Fruit fly (Drosophila melanogaster): ENCODE data around the gene Rab9D.

Gene Rab9D

DNA sequence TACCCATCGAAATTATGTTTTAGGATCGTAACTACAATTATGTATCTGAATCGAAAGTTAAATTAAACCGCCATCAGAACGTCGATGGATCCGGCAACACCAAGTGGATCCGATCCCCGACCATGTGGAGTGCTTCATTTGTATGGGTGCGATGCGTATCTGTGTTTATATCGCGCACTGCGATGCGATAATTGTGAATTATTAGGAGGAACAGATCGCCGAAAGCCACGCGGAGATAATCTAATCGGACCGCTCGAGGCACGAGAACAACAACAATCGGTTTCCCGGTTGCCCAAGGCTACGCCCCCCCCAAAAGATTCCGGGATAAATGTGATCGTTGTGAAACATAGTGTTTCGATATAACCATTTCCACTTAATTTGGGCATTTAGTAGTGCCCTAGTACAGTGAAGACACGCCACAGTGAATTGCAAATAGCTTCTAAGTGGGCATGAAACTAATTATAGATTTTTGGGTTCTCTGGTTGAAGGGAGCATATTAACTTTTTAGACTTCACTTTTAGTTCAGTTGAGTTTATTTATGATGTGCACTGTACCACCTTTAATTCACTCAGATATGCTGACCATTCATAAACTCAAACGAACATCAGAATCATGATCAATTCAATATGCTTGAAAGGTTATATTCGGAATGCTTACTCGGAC is 11.5 kb downstream of the Rab9D start (continued):
- TF ChIP-seq CG10631 (GFP tag; optimal IDR thresholded peaks at IDR 0.05) (no peak), cyc (GFP tag; optimal IDR thresholded peaks at IDR 0.05) (no peak), Hr39 (GFP tag; optimal IDR thresholded peaks at IDR 0.05) (peak; percentile 54), CG11762 (GFP tag; optimal IDR thresholded peaks at IDR 0.05; ENCODE audit: insufficient read depth) (no peak), CG8632 (GFP tag; optimal IDR thresholded peaks at IDR 0.05) (no peak), CG31627 (GFP tag; optimal IDR thresholded peaks at IDR 0.05) (peak; percentile 36), Lpt (GFP tag; optimal IDR thresholded peaks at IDR 0.05) (no peak), Blimp-1 (GFP tag; optimal IDR thresholded peaks at IDR 0.05) (no peak), CG15336 (GFP tag; IDR thresholded peaks at IDR 0.05) (no peak), spab (GFP tag; optimal IDR thresholded peaks at IDR 0.05) (no peak), net (GFP tag; optimal IDR thresholded peaks at IDR 0.05) (no peak), CG8119 (GFP tag; IDR thresholded peaks at IDR 0.05) (no peak), CG4318 (GFP tag; optimal IDR thresholded peaks at IDR 0.05) (no peak), CG6854 (GFP tag; optimal IDR thresholded peaks at IDR 0.05) (no peak), CG7368 (GFP tag; optimal IDR thresholded peaks at IDR 0.05) (no peak), Eip78C (GFP tag) (peak; percentile 61), Gug (GFP tag; IDR thresholded peaks at IDR 0.05) (no peak), Met (GFP tag; optimal IDR thresholded peaks at IDR 0.05) (no peak), Eip93F (GFP tag; optimal IDR thresholded peaks at IDR 0.05) (no peak), CG3919 (GFP tag; optimal IDR thresholded peaks at IDR 0.05) (no peak), CG11902 (GFP tag; optimal IDR thresholded peaks at IDR 0.05) (no peak)

dm6 chrX:10601479-10601921 is 12.6 kb downstream of the Rab9D start:
- TF ChIP-seq Met (GFP tag; optimal IDR thresholded peaks at IDR 0.05) (no peak), eg (GFP tag; IDR thresholded peaks at IDR 0.05) (0 out of 3 replicates have a peak, but pooled peaks have one; percentile 18), Sox15 (GFP tag; optimal IDR thresholded peaks at IDR 0.05) (peak; percentile 1), CG11762 (GFP tag; optimal IDR thresholded peaks at IDR 0.05; ENCODE audit: insufficient read depth) (no peak), CG10669 (GFP tag; optimal IDR thresholded peaks at IDR 0.05) (peak; percentile 87), CG11902 (GFP tag; optimal IDR thresholded peaks at IDR 0.05) (peak; percentile 60), CG32006 (GFP tag; optimal IDR thresholded peaks at IDR 0.05) (peak; percentile 40), Hr39 (GFP tag; optimal IDR thresholded peaks at IDR 0.05) (peak; percentile 40), Gug (GFP tag; IDR thresholded peaks at IDR 0.05) (no peak), CG10631 (GFP tag; optimal IDR thresholded peaks at IDR 0.05) (peak; percentile 51), Lpt (GFP tag; optimal IDR thresholded peaks at IDR 0.05) (no peak), CG11294 (GFP tag; IDR thresholded peaks at IDR 0.05) (no peak), CG9139 (GFP tag; optimal IDR thresholded peaks at IDR 0.05) (no peak), esn (GFP tag; optimal IDR thresholded peaks at IDR 0.05) (no peak), Eip78C (GFP tag) (peak; percentile 43), CG3032 (tag; optimal IDR thresholded peaks at IDR 0.05) (peak; percentile 30), CG15336 (GFP tag; IDR thresholded peaks at IDR 0.05) (no peak), CG3919 (GFP tag; optimal IDR thresholded peaks at IDR 0.05) (peak; percentile 8), Hr38 (GFP tag; optimal IDR thresholded peaks at IDR 0.05) (no peak), fkh (GFP tag; optimal IDR thresholded peaks at IDR 0.05) (no peak), CG8319 (GFP tag; optimal IDR thresholded peaks at IDR 0.05) (no peak), Ets21C (GFP tag; optimal IDR thresholded peaks at IDR 0.05) (peak; percentile 27), CG6276 (GFP tag; optimal IDR thresholded peaks at IDR 0.05) (no peak), pdm3 (GFP tag; optimal IDR thresholded peaks at IDR 0.05) (peak; percentile 29), dsx (GFP tag; optimal IDR thresholded peaks at IDR 0.05; ENCODE audit: poor library complexity, severe bottlenecking) (no peak), CG1621 (tag; optimal IDR thresholded peaks at IDR 0.05) (no peak), achi (GFP tag; optimal IDR thresholded peaks at IDR 0.05) (peak; percentile 19), topi (GFP tag; optimal IDR thresholded peaks at IDR 0.05) (peak; percentile 1), Ets96B (tag; optimal IDR thresholded peaks at IDR 0.05) (no peak), CG31627 (GFP tag; optimal IDR thresholded peaks at IDR 0.05) (peak; percentile 35), svp (GFP tag) (peak; percentile 56), cyc (GFP tag; optimal IDR thresholded peaks at IDR 0.05) (peak; percentile 56), fd85E (GFP tag; optimal IDR thresholded peaks at IDR 0.05) (no peak), CG6854 (GFP tag; optimal IDR thresholded peaks at IDR 0.05) (no peak), CG8119 (GFP tag; IDR thresholded peaks at IDR 0.05) (no peak), salr (GFP tag; optimal IDR thresholded peaks at IDR 0.05) (peak in 1 of 2 experiments; percentile 26), CG7368 (GFP tag; optimal IDR thresholded peaks at IDR 0.05) (no peak), OdsH (GFP tag; optimal IDR thresholded peaks at IDR 0.05) (peak; percentile 47), CG6163 (GFP tag; IDR thresholded peaks at IDR 0.05) (0 out of 3 replicates have a peak, but pooled peaks have one; percentile 20), spab (GFP tag; optimal IDR thresholded peaks at IDR 0.05) (no peak)

Measured in whole organism, prepupa.